Worm (Caenorhabditis elegans) whole organism, L4 larva: ENCODE measurements around the gene H01G02.1.

ENCODE experiments used
- F10B5.3 ChIP-seq: sonication (generic microtip); optimal IDR thresholded peaks from 2 replicates; lab custom pipeline; 2016; ENCODE audit warnings: mild to moderate bottlenecking, missing genetic modification characterization, missing compliant biosample characterization
- F37D6.2 ChIP-seq: sonication (generic microtip); optimal IDR thresholded peaks from 2 replicates; lab custom pipeline; 2016; ENCODE audit warnings: mild to moderate bottlenecking, missing genetic modification characterization, missing compliant biosample characterization
- F49E8.2 ChIP-seq: sonication (generic microtip); optimal IDR thresholded peaks from 2 replicates; lab custom pipeline; 2016; ENCODE audit warnings: missing compliant biosample characterization, mild to moderate bottlenecking, missing genetic modification characterization, borderline replicate concordance
- R02D3.7 ChIP-seq: fragments of 150-350 bp; sonication (generic microtip); optimal IDR thresholded peaks from 3 replicates; lab custom pipeline; 2014; ENCODE audit warnings: missing biosample characterization, missing genetic modification characterization
- T20F7.1 ChIP-seq: fragments of 200-800 bp; sonication (Bioruptor generic); optimal IDR thresholded peaks from 2 replicates; lab custom pipeline; 2018; ENCODE audit warnings: mild to moderate bottlenecking, missing genetic modification characterization, missing compliant biosample characterization
- Y105C5A.15 ChIP-seq: fragments of 200-800 bp; sonication (Bioruptor generic); IDR thresholded peaks from 2 replicates; pipeline ENCODE4 v1.3.6; 2022; ENCODE audit warnings: missing genetic modification characterization, missing compliant biosample characterization
- aha-1 ChIP-seq: fragments of 150-350 bp; peaks from one replicate; lab custom pipeline; 2014; ENCODE audit warnings: missing biosample characterization, missing genetic modification characterization
- arid-1 ChIP-seq: fragments of 200-800 bp; sonication (Bioruptor generic); conservative IDR thresholded peaks from 2 replicates; pipeline ENCODE4 v1.3.6; 2022; ENCODE audit warnings: missing genetic modification reagents, missing genetic modification characterization, missing compliant biosample characterization
- ceh-28 ChIP-seq: fragments of 150-350 bp; optimal IDR thresholded peaks from 2 replicates; lab custom pipeline; 2014; ENCODE audit warnings: missing biosample characterization, missing genetic modification reagents, missing genetic modification characterization
- ceh-62 ChIP-seq: sonication (generic microtip); optimal IDR thresholded peaks from 2 replicates; lab custom pipeline; 2017; ENCODE audit warnings: missing biosample characterization, missing genetic modification characterization
- ces-1 ChIP-seq: fragments of 150-350 bp; sonication (generic microtip); optimal IDR thresholded peaks from 4 replicates; lab custom pipeline; 2014; ENCODE audit warnings: missing biosample characterization, missing genetic modification reagents, missing genetic modification characterization
- cey-2 ChIP-seq: sonication (generic microtip); optimal IDR thresholded peaks from 3 replicates; lab custom pipeline; 2017; ENCODE audit warnings: missing genetic modification characterization, mild to moderate bottlenecking, missing compliant biosample characterization, antibody characterized with exemption, borderline replicate concordance; ENCODE audit not compliant: insufficient read depth
- ctbp-1 ChIP-seq: fragments of 200-800 bp; sonication (Bioruptor generic); IDR thresholded peaks from 2 replicates; pipeline ENCODE4 v1.3.6; 2022; ENCODE audit warnings: missing genetic modification reagents, missing genetic modification characterization, missing compliant biosample characterization
- daf-16 ChIP-seq, 3 experiments: sonication (generic microtip); optimal IDR thresholded peaks; 2 replicates each; lab custom pipeline; 2016 to 2017; ENCODE audit warnings: missing genetic modification characterization in 3 of 3, missing genetic modification reagents in 3 of 3, mild to moderate bottlenecking in 2 of 3, missing compliant biosample characterization in 2 of 3, missing biosample characterization in 1 of 3, moderate library complexity in 1 of 3
- daf-8 ChIP-seq: fragments of 200-800 bp; sonication (Bioruptor generic); IDR thresholded peaks from 2 replicates; pipeline ENCODE4 v1.3.6; 2022; ENCODE audit warnings: missing genetic modification characterization, missing compliant biosample characterization
- dmd-6 ChIP-seq: fragments of 200-800 bp; sonication (Bioruptor generic); IDR thresholded peaks from 2 replicates; pipeline ENCODE4 v1.3.6; 2022; ENCODE audit warnings: missing genetic modification reagents, missing genetic modification characterization, missing compliant biosample characterization
- duxl-1 ChIP-seq: sonication (generic microtip); optimal IDR thresholded peaks from 2 replicates; lab custom pipeline; 2016; ENCODE audit warnings: mild to moderate bottlenecking, missing genetic modification characterization, moderate library complexity, missing compliant biosample characterization; ENCODE audit not compliant: poor library complexity
- egl-43 ChIP-seq: fragments of 200-800 bp; sonication (Bioruptor generic); IDR thresholded peaks from 2 replicates; pipeline ENCODE4 v1.3.6; 2022; ENCODE audit warnings: missing genetic modification reagents, missing genetic modification characterization, missing compliant biosample characterization
- fos-1 ChIP-seq: fragments of 150-350 bp; optimal IDR thresholded peaks from 2 replicates; lab custom pipeline; 2014; ENCODE audit warnings: missing biosample characterization, missing genetic modification characterization
- hif-1 ChIP-seq, 2 experiments: sonication (generic microtip); optimal IDR thresholded peaks; 2 replicates each; lab custom pipeline; 2016 to 2017; ENCODE audit warnings: missing compliant biosample characterization in 2 of 2, missing genetic modification characterization in 2 of 2, missing genetic modification reagents in 2 of 2, missing genotype in 2 of 2, mild to moderate bottlenecking in 1 of 2
- hlh-11 ChIP-seq: fragments of 200-800 bp; sonication (Bioruptor generic); optimal IDR thresholded peaks from 2 replicates; lab custom pipeline; 2018; ENCODE audit warnings: mild to moderate bottlenecking, missing genetic modification characterization, missing compliant biosample characterization
- hlh-30 ChIP-seq: sonication (generic microtip); optimal IDR thresholded peaks from 2 replicates; lab custom pipeline; 2017; ENCODE audit warnings: antibody characterized with exemption, mild to moderate bottlenecking, missing genetic modification characterization, missing compliant biosample characterization; ENCODE audit not compliant: insufficient read depth
- hmg-1.1 ChIP-seq: fragments of 200-800 bp; sonication (Bioruptor generic); IDR thresholded peaks from 2 replicates; pipeline ENCODE4 v1.3.6; 2022; ENCODE audit warnings: missing genetic modification reagents, missing genetic modification characterization, missing compliant biosample characterization
- lin-1 ChIP-seq: fragments of 200-800 bp; sonication (Bioruptor generic); IDR thresholded peaks from 2 replicates; pipeline ENCODE4 v1.3.6; 2022; ENCODE audit warnings: missing genetic modification reagents, missing genetic modification characterization, missing compliant biosample characterization
- lin-13 ChIP-seq: fragments of 150-350 bp; optimal IDR thresholded peaks from 2 replicates; lab custom pipeline; 2014; ENCODE audit warnings: missing biosample characterization, missing genetic modification reagents, missing genetic modification characterization
- lsy-2 ChIP-seq, 2 experiments: fragments of 150-350 bp in 1 of 2; sonication (generic microtip) in 1 of 2; optimal IDR thresholded peaks; 2 replicates each; lab custom pipeline; 2014 to 2017; ENCODE audit warnings: missing biosample characterization in 2 of 2, missing genetic modification characterization in 2 of 2
- mdl-1 ChIP-seq, 2 experiments: fragments of 150-350 bp in 1 of 2; sonication (generic microtip) in 1 of 2; optimal IDR thresholded peaks; 2 replicates each; lab custom pipeline; 2014 to 2017; ENCODE audit warnings: missing biosample characterization in 2 of 2, missing genetic modification characterization in 2 of 2
- mxl-3 ChIP-seq: fragments of 200-800 bp; sonication (Bioruptor generic); optimal IDR thresholded peaks from 2 replicates; lab custom pipeline; 2018; ENCODE audit warnings: mild to moderate bottlenecking, missing genetic modification characterization, missing compliant biosample characterization
- nhr-10 ChIP-seq: fragments of 150-350 bp; optimal IDR thresholded peaks from 2 replicates; lab custom pipeline; 2014; ENCODE audit warnings: missing biosample characterization, missing genetic modification characterization
- nhr-111 ChIP-seq: fragments of 200-800 bp; sonication (Bioruptor generic); optimal IDR thresholded peaks from 2 replicates; lab custom pipeline; 2018; ENCODE audit warnings: mild to moderate bottlenecking, missing genetic modification characterization, missing compliant biosample characterization
- nhr-25 ChIP-seq: sonication (generic microtip); optimal IDR thresholded peaks from 2 replicates; lab custom pipeline; 2017; ENCODE audit warnings: missing genetic modification characterization, mild to moderate bottlenecking, missing compliant biosample characterization, antibody characterized with exemption, moderate library complexity, borderline replicate concordance; ENCODE audit not compliant: insufficient read depth
- nhr-28 ChIP-seq: fragments of 150-350 bp; optimal IDR thresholded peaks from 2 replicates; lab custom pipeline; 2014; ENCODE audit warnings: missing biosample characterization, missing genetic modification characterization
- nhr-41 ChIP-seq: fragments of 200-800 bp; sonication (Bioruptor generic); IDR thresholded peaks from 2 replicates; pipeline ENCODE4 v1.3.6; 2022; ENCODE audit warnings: missing genetic modification reagents, missing genetic modification characterization, missing compliant biosample characterization
- nhr-48 ChIP-seq: sonication (generic microtip); optimal IDR thresholded peaks from 2 replicates; lab custom pipeline; 2016; ENCODE audit warnings: mild to moderate bottlenecking, missing genetic modification characterization, missing compliant biosample characterization
- nhr-6 ChIP-seq: fragments of 150-350 bp; optimal IDR thresholded peaks from 2 replicates; lab custom pipeline; 2014; ENCODE audit warnings: missing biosample characterization, missing genetic modification characterization
- nhr-77 ChIP-seq: fragments of 150-350 bp; optimal IDR thresholded peaks from 2 replicates; lab custom pipeline; 2014; ENCODE audit warnings: missing biosample characterization, missing genetic modification characterization
- php-3 ChIP-seq: fragments of 200-800 bp; sonication (Bioruptor generic); IDR thresholded peaks from 2 replicates; pipeline ENCODE4 v1.3.6; 2022; ENCODE audit warnings: missing genetic modification reagents, missing genetic modification characterization, missing compliant biosample characterization
- pqm-1 ChIP-seq: sonication (generic microtip); optimal IDR thresholded peaks from 2 replicates; lab custom pipeline; 2017; ENCODE audit warnings: missing biosample characterization, missing genetic modification characterization
- rbr-2 ChIP-seq: sonication (generic microtip); optimal IDR thresholded peaks from 2 replicates; lab custom pipeline; 2016; ENCODE audit warnings: missing genotype, missing genetic modification characterization, missing compliant biosample characterization
- tra-1 ChIP-seq: fragments of 200-800 bp; sonication (Bioruptor generic); IDR thresholded peaks from 2 replicates; pipeline ENCODE4 v1.3.6; 2022; ENCODE audit warnings: missing genetic modification reagents, missing genetic modification characterization, missing compliant biosample characterization
- unc-130 ChIP-seq: sonication (generic microtip); optimal IDR thresholded peaks from 2 replicates; lab custom pipeline; 2016; ENCODE audit warnings: missing genetic modification reagents, missing genetic modification characterization, missing compliant biosample characterization
- unc-62 ChIP-seq, 3 experiments: fragments of 150-350 bp in 1 of 3; sonication (generic microtip); optimal IDR thresholded peaks in 2 of 3; peaks in 1 of 3; 1 replicate in 1 of 3; 2 replicates in 2 of 3; lab custom pipeline; 2014 to 2017; ENCODE audit warnings: missing biosample characterization in 3 of 3, missing genetic modification characterization in 3 of 3, missing genetic modification reagents in 3 of 3, missing genotype in 1 of 3
- zag-1 ChIP-seq: fragments of 150-350 bp; optimal IDR thresholded peaks from 2 replicates; lab custom pipeline; 2014; ENCODE audit warnings: missing biosample characterization, missing genetic modification characterization
- ztf-11 ChIP-seq: fragments of 150-350 bp; optimal IDR thresholded peaks from 2 replicates; lab custom pipeline; 2014; ENCODE audit warnings: missing biosample characterization, missing genetic modification characterization

Gene H01G02.1

ce11 chrIV:11813901-11814300 lies 9.9 kb upstream of the H01G02.1 start, which contains the start of gene M117.1 (continued):
- TF ChIP-seq R02D3.7 (tag; lab: Kevin White, UChicago) (no peak), tra-1 (GFP tag; lab: Robert Waterston, UW) (no peak), daf-16 (GFP tag; optimal IDR thresholded peaks at IDR 0.05; lab: Kevin White, UChicago) (no peak), daf-16 (tag; optimal IDR thresholded peaks at IDR 0.05; lab: Kevin White, UChicago) (no peak), pqm-1 (tag; lab: Kevin White, UChicago) (no peak), cey-2 (no peak), hif-1 (tag; optimal IDR thresholded peaks at IDR 0.05; lab: Kevin White, UChicago) (peak in 1 of 2 experiments; percentile 7)

DNA sequence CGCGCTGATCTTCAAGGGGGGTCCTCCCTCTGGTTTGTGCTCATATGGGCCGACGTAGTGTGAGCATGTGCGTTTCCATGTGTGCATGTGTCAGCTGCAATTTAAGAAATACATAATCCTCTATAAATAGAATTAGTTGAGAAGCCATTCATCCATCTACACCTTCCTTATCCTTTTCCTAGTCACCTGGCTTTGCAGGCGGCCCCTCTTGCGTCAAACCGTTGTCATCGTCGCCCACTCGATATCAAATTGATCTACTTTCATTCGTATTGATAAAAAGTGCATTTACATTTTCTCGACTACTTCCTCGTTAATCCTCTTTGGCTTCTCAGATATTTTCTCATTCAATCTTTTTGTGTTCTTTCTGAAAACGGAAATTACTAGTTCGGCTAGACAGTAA lies 8.1 kb upstream of the H01G02.1 start:
- TF ChIP-seq aha-1 (tag; lab: Kevin White, UChicago) (peak; percentile 42), hmg-1.1 (GFP tag; lab: Robert Waterston, UW) (no peak), mxl-3 (peak; percentile 37), nhr-28 (tag; lab: Kevin White, UChicago) (peak; percentile 44)

- TF ChIP-seq nhr-77 (peak; percentile 58), ctbp-1 (GFP tag; lab: Robert Waterston, UW) (peak; percentile 70; the same call in 1 of the 2 replicates), unc-62 (GFP tag; optimal IDR thresholded peaks at IDR 0.05 in 1 of 2; lab: Kevin White, UChicago) (peak in 1 of 2 experiments; percentile 94), unc-62 (tag; optimal IDR thresholded peaks at IDR 0.05; lab: Kevin White, UChicago) (no peak), hlh-11 (tag; lab: Kevin White, UChicago) (peak; percentile 85), nhr-111 (GFP tag; lab: Kevin White, UChicago) (no peak), nhr-10 (no peak), daf-16 (GFP tag; optimal IDR thresholded peaks at IDR 0.05; lab: Kevin White, UChicago) (peak in 1 of 2 experiments; percentile 10), daf-16 (tag; optimal IDR thresholded peaks at IDR 0.05; lab: Kevin White, UChicago) (peak; percentile 35), nhr-25 (tag; lab: Kevin White, UChicago) (peak; percentile 2), zag-1 (tag; lab: Kevin White, UChicago) (peak; percentile 58), hlh-30 (tag; lab: Kevin White, UChicago) (peak; percentile 69), rbr-2 (tag; lab: Kevin White, UChicago) (peak; percentile 81), nhr-41 (GFP tag; lab: Robert Waterston, UW) (no peak), unc-130 (GFP tag; lab: Kevin White, UChicago) (no peak), lin-13 (GFP tag; lab: Kevin White, UChicago) (no peak), T20F7.1 (peak; percentile 21), mxl-3 (peak; percentile 34), duxl-1 (tag; lab: Kevin White, UChicago) (no peak), ces-1 (no peak), tra-1 (GFP tag; lab: Robert Waterston, UW) (0 out of 2 replicates have a peak, but pooled peaks have one; percentile 4), dmd-6 (GFP tag; lab: Robert Waterston, UW) (peak; percentile 68), lin-1 (GFP tag; lab: Robert Waterston, UW) (no peak), ceh-28 (tag; lab: Kevin White, UChicago) (no peak), egl-43 (GFP tag; lab: Robert Waterston, UW) (peak; percentile 75; the same call in 1 of the 2 replicates), F37D6.2 (tag; lab: Kevin White, UChicago) (peak; percentile 69), ceh-62 (no peak), daf-8 (no peak), aha-1 (tag; lab: Kevin White, UChicago) (peak; percentile 99), lsy-2 (tag; optimal IDR thresholded peaks at IDR 0.05; lab: Kevin White, UChicago) (peak; percentile 52 to 85), fos-1 (no peak), ztf-11 (tag; lab: Kevin White, UChicago) (no peak), nhr-6 (tag; lab: Kevin White, UChicago) (no peak), cey-2 (peak; percentile 45), F49E8.2 (tag; lab: Kevin White, UChicago) (no peak), nhr-48 (tag; lab: Kevin White, UChicago) (peak; percentile 51), arid-1 (no peak), Y105C5A.15 (GFP tag; lab: Robert Waterston, UW) (no peak), php-3 (GFP tag; lab: Robert Waterston, UW) (no peak), mdl-1 (tag; optimal IDR thresholded peaks at IDR 0.05; lab: Kevin White, UChicago) (peak; percentile 57 to 82), F10B5.3 (no peak), hmg-1.1 (GFP tag; lab: Robert Waterston, UW) (peak; percentile 81; the same call in 1 of the 2 replicates)
Observed at ce11 chrIV:11809708-11810114, 5.8 kb upstream of the H01G02.1 start.
